Fruit fly (Drosophila melanogaster): ENCODE results near the gene X11L.

X11L gene

dm6 chrX:17561130-17561942, 38.1 kb upstream of the X11L start, which contains the start of gene CG43658 (continued):
- TF ChIP-seq CkIIα-i1 (GFP tag; IDR thresholded peaks at IDR 0.05) (no peak), CG7963 (GFP tag; IDR thresholded peaks at IDR 0.05; ENCODE audit: partially characterized antibody) (no peak)

- TF ChIP-seq CG30403 (GFP tag; optimal IDR thresholded peaks at IDR 0.05) (no peak), CG18011 (GFP tag; optimal IDR thresholded peaks at IDR 0.05) (no peak), Usf (GFP tag; optimal IDR thresholded peaks at IDR 0.05) (no peak), sd (tag; optimal IDR thresholded peaks at IDR 0.05) (no peak), nom (GFP tag; optimal IDR thresholded peaks at IDR 0.05) (peak; percentile 91), CG15696 (tag; optimal IDR thresholded peaks at IDR 0.05) (no peak), E2f2 (GFP tag; IDR thresholded peaks at IDR 0.05) (no peak), esg (GFP tag; conservative IDR thresholded peaks at IDR 0.05) (no peak), HLH54F (GFP tag; optimal IDR thresholded peaks at IDR 0.05) (no peak), CG15073 (GFP tag; optimal IDR thresholded peaks at IDR 0.05) (no peak), chn (GFP tag; optimal IDR thresholded peaks at IDR 0.05) (no peak), Hr51 (GFP tag; optimal IDR thresholded peaks at IDR 0.05) (no peak), Kr (GFP tag; optimal IDR thresholded peaks at IDR 0.05) (no peak), CG2199 (GFP tag; IDR thresholded peaks at IDR 0.05) (no peak), her (GFP tag; optimal IDR thresholded peaks at IDR 0.05) (no peak), phol (tag; optimal IDR thresholded peaks at IDR 0.05) (no peak), cg (GFP tag; optimal IDR thresholded peaks at IDR 0.05) (no peak), Doc2 (GFP tag; IDR thresholded peaks at IDR 0.05) (no peak), Ravus (GFP tag; IDR thresholded peaks at IDR 0.05) (no peak), ap (GFP tag; IDR thresholded peaks at IDR 0.05) (no peak), Gsc (GFP tag; IDR thresholded peaks at IDR 0.05) (no peak), CG34224 (GFP tag; IDR thresholded peaks at IDR 0.05; ENCODE audit: partially characterized antibody) (no peak), tio (GFP tag; optimal IDR thresholded peaks at IDR 0.05) (no peak), nmo (GFP tag; optimal IDR thresholded peaks at IDR 0.05) (peak; percentile 7), Drgx (GFP tag; IDR thresholded peaks at IDR 0.05) (peak; percentile 83), bsh (GFP tag; optimal IDR thresholded peaks at IDR 0.05) (peak in 1 of 2 experiments; percentile 90), Mes4 (GFP tag; optimal IDR thresholded peaks at IDR 0.05) (no peak)
These were observed 37.5 kb upstream of the X11L start for dm6 chrX:17561943-17562313.

- no peak for TF ChIP-seq HHEX (GFP tag; optimal IDR thresholded peaks at IDR 0.05)
- no peak for TF ChIP-seq Hr51 (GFP tag; optimal IDR thresholded peaks at IDR 0.05)
- no peak for TF ChIP-seq stc (GFP tag; IDR thresholded peaks at IDR 0.05)
- peak; percentile 60 for TF ChIP-seq nom (GFP tag; optimal IDR thresholded peaks at IDR 0.05)
- peak in 1 of 2 experiments; percentile 68 for TF ChIP-seq bsh (GFP tag; optimal IDR thresholded peaks at IDR 0.05)
- no peak for TF ChIP-seq gcm (GFP tag; optimal IDR thresholded peaks at IDR 0.05)
- TF ChIP-seq run (tag; optimal IDR thresholded peaks at IDR 0.05) = no peak
- TF ChIP-seq Drgx (GFP tag; IDR thresholded peaks at IDR 0.05) = peak; percentile 55; the same call in 1 of the 2 replicates
- peak; percentile 19 for TF ChIP-seq lbe (GFP tag; optimal IDR thresholded peaks at IDR 0.05)
- TF ChIP-seq CG10959 (GFP tag; IDR thresholded peaks at IDR 0.05) = no peak
- no peak for TF ChIP-seq Chrac-16 (GFP tag; optimal IDR thresholded peaks at IDR 0.05)
- TF ChIP-seq Fer3 (tag; optimal IDR thresholded peaks at IDR 0.05) = no peak
- TF ChIP-seq exex (tag; optimal IDR thresholded peaks at IDR 0.05) = no peak
- TF ChIP-seq MESR4 (GFP tag; optimal IDR thresholded peaks at IDR 0.05) = no peak
- TF ChIP-seq gro (GFP tag; optimal IDR thresholded peaks at IDR 0.05) = no peak
- no peak for TF ChIP-seq CG12104 (GFP tag; optimal IDR thresholded peaks at IDR 0.05)
- no peak for TF ChIP-seq ato (GFP tag; IDR thresholded peaks at IDR 0.05; ENCODE audit: partially characterized antibody)
- TF ChIP-seq corto (GFP tag; optimal IDR thresholded peaks at IDR 0.05) = peak; percentile 28
- no peak for TF ChIP-seq Side (GFP tag; optimal IDR thresholded peaks at IDR 0.05)
- TF ChIP-seq nmo (GFP tag; optimal IDR thresholded peaks at IDR 0.05) = no peak
- no peak for TF ChIP-seq Poxn (GFP tag; IDR thresholded peaks at IDR 0.05)
- no peak for TF ChIP-seq CG15011 (GFP tag; optimal IDR thresholded peaks at IDR 0.05)
- TF ChIP-seq CG12219 (GFP tag; optimal IDR thresholded peaks at IDR 0.05) = no peak
These were observed 36.8 kb upstream of the X11L start for dm6 chrX:17562585-17562984.

Measured in whole organism, embryonic.